Fruit fly (Drosophila melanogaster) whole organism, prepupa: Measurements from ENCODE around the gene Sec22.

Source experiments
- Blimp-1 ChIP-seq: fragments of 200-800 bp; sonication (Bioruptor generic); optimal IDR thresholded peaks from 3 replicates; lab custom pipeline; 2017; ENCODE audit warnings: missing biosample characterization, missing genetic modification characterization, mild to moderate bottlenecking, moderate library complexity, missing genetic modification reagents
- CG10669 ChIP-seq: fragments of 200-800 bp; sonication (Bioruptor generic); optimal IDR thresholded peaks from 3 replicates; lab custom pipeline; 2018; ENCODE audit warnings: missing biosample characterization, mild to moderate bottlenecking, missing genetic modification characterization, moderate library complexity
- CG11294 ChIP-seq: fragments of 200-800 bp; sonication (Bioruptor generic); IDR thresholded peaks from 2 replicates; pipeline ENCODE4 v1.3.6; 2022; ENCODE audit warnings: missing biosample characterization, missing genetic modification characterization
- CG11762 ChIP-seq: fragments of 200-800 bp; sonication (Bioruptor generic); optimal IDR thresholded peaks from 3 replicates; lab custom pipeline; 2016; ENCODE audit warnings: missing biosample characterization, missing genetic modification characterization; ENCODE audit not compliant: insufficient read depth
- CG15336 ChIP-seq: fragments of 200-800 bp; sonication (Bioruptor generic); IDR thresholded peaks from 2 replicates; pipeline ENCODE4 v1.3.6; 2022; ENCODE audit warnings: missing biosample characterization, missing genetic modification characterization
- CG1621 ChIP-seq: fragments of 200-800 bp; sonication (Bioruptor generic); optimal IDR thresholded peaks from 3 replicates; lab custom pipeline; 2018; ENCODE audit warnings: missing biosample characterization, mild to moderate bottlenecking, missing genetic modification characterization
- CG16779 ChIP-seq: fragments of 200-800 bp; sonication (Bioruptor generic); optimal IDR thresholded peaks from 3 replicates; lab custom pipeline; 2017; ENCODE audit warnings: missing biosample characterization, mild to moderate bottlenecking, missing genetic modification characterization
- CG3032 ChIP-seq: fragments of 200-800 bp; optimal IDR thresholded peaks from 2 replicates; lab custom pipeline; 2019; ENCODE audit warnings: missing biosample characterization, mild to moderate bottlenecking, missing genetic modification characterization, moderate library complexity
- CG31627 ChIP-seq: fragments of 200-800 bp; sonication (Bioruptor generic); optimal IDR thresholded peaks from 3 replicates; lab custom pipeline; 2016; ENCODE audit warnings: missing biosample characterization, missing genetic modification characterization
- CG32006 ChIP-seq: fragments of 200-800 bp; sonication (Bioruptor generic); optimal IDR thresholded peaks from 3 replicates; lab custom pipeline; 2017; ENCODE audit warnings: missing biosample characterization, mild to moderate bottlenecking, missing genetic modification characterization
- CG3919 ChIP-seq: fragments of 200-800 bp; sonication (Bioruptor generic); optimal IDR thresholded peaks from 3 replicates; lab custom pipeline; 2016; ENCODE audit warnings: missing biosample characterization, missing genetic modification characterization
- CG6163 ChIP-seq: fragments of 200-800 bp; sonication (Bioruptor generic); IDR thresholded peaks from 3 replicates; pipeline ENCODE4 v1.3.6; 2022; ENCODE audit warnings: missing biosample characterization, missing genetic modification characterization
- CG6276 ChIP-seq: fragments of 200-800 bp; sonication (Bioruptor generic); optimal IDR thresholded peaks from 2 replicates; lab custom pipeline; 2017; ENCODE audit warnings: missing biosample characterization, mild to moderate bottlenecking, missing genetic modification characterization
- CG6792 ChIP-seq: fragments of 200-800 bp; sonication (Bioruptor generic); optimal IDR thresholded peaks from 3 replicates; lab custom pipeline; 2016; ENCODE audit warnings: missing biosample characterization, missing genetic modification characterization
- CG6808 ChIP-seq: fragments of 200-800 bp; sonication (Bioruptor generic); optimal IDR thresholded peaks from 3 replicates; lab custom pipeline; 2017; ENCODE audit warnings: missing biosample characterization, missing genetic modification characterization, mild to moderate bottlenecking, moderate library complexity, missing genetic modification reagents
- CG6854 ChIP-seq: fragments of 200-800 bp; sonication (Bioruptor generic); optimal IDR thresholded peaks from 2 replicates; lab custom pipeline; 2017; ENCODE audit warnings: missing biosample characterization, mild to moderate bottlenecking, missing genetic modification characterization
- CG8119 ChIP-seq: fragments of 200-800 bp; sonication (Bioruptor generic); IDR thresholded peaks from 3 replicates; pipeline ENCODE4 v1.3.6; 2022; ENCODE audit warnings: missing biosample characterization, missing genetic modification characterization
- CG8319 ChIP-seq: fragments of 200-800 bp; sonication (Bioruptor generic); optimal IDR thresholded peaks from 3 replicates; lab custom pipeline; 2016; ENCODE audit warnings: missing biosample characterization, missing genetic modification characterization
- CG8632 ChIP-seq: fragments of 200-800 bp; sonication (Bioruptor generic); optimal IDR thresholded peaks from 3 replicates; lab custom pipeline; 2016; ENCODE audit warnings: missing biosample characterization, missing genetic modification characterization
- CG9139 ChIP-seq: fragments of 200-800 bp; sonication (Bioruptor generic); optimal IDR thresholded peaks from 3 replicates; lab custom pipeline; 2017; ENCODE audit warnings: missing biosample characterization, mild to moderate bottlenecking, missing genetic modification characterization
- Eip75B ChIP-seq: fragments of 200-800 bp; sonication (Bioruptor generic); optimal IDR thresholded peaks from 3 replicates; lab custom pipeline; 2016; ENCODE audit warnings: missing biosample characterization, missing genetic modification characterization
- Eip78C ChIP-seq: fragments of 200-800 bp; sonication (Bioruptor generic); peaks from one replicate; lab custom pipeline; 2016; ENCODE audit warnings: missing biosample characterization, missing genetic modification characterization
- Ets96B ChIP-seq: fragments of 200-800 bp; optimal IDR thresholded peaks from 2 replicates; lab custom pipeline; 2019; ENCODE audit warnings: missing biosample characterization, mild to moderate bottlenecking, missing genetic modification characterization, moderate library complexity
- Gug ChIP-seq: fragments of 200-800 bp; sonication (Bioruptor generic); IDR thresholded peaks from 2 replicates; pipeline ENCODE4 v1.3.6; 2022; ENCODE audit warnings: missing biosample characterization, missing genetic modification characterization
- Hr38 ChIP-seq: sonication (Bioruptor generic); optimal IDR thresholded peaks from 2 replicates; lab custom pipeline; 2016; ENCODE audit warnings: missing biosample characterization, missing genetic modification characterization
- Hr39 ChIP-seq: fragments of 200-800 bp; sonication (Bioruptor generic); optimal IDR thresholded peaks from 2 replicates; lab custom pipeline; 2016; ENCODE audit warnings: missing biosample characterization, missing genetic modification characterization
- Hr4 ChIP-seq: fragments of 200-800 bp; sonication (Bioruptor generic); optimal IDR thresholded peaks from 3 replicates; lab custom pipeline; 2016; ENCODE audit warnings: missing biosample characterization, missing genetic modification characterization
- Lpt ChIP-seq: fragments of 200-800 bp; sonication (Bioruptor generic); optimal IDR thresholded peaks from 3 replicates; lab custom pipeline; 2016; ENCODE audit warnings: missing biosample characterization, missing genetic modification characterization
- Met ChIP-seq: fragments of 200-800 bp; sonication (Bioruptor generic); optimal IDR thresholded peaks from 3 replicates; lab custom pipeline; 2016; ENCODE audit warnings: missing biosample characterization, missing genetic modification characterization
- Smox ChIP-seq: fragments of 200-800 bp; sonication (Bioruptor generic); optimal IDR thresholded peaks from 3 replicates; lab custom pipeline; 2016; ENCODE audit warnings: missing biosample characterization, missing genetic modification characterization
- Sox102F ChIP-seq: fragments of 200-800 bp; sonication (Bioruptor generic); optimal IDR thresholded peaks from 2 replicates; lab custom pipeline; 2016; ENCODE audit warnings: missing biosample characterization, mild to moderate bottlenecking, missing genetic modification characterization
- Sox14 ChIP-seq: fragments of 200-800 bp; sonication (Bioruptor generic); optimal IDR thresholded peaks from 3 replicates; lab custom pipeline; 2016; ENCODE audit warnings: missing biosample characterization, missing genetic modification characterization
- Sox15 ChIP-seq: fragments of 200-800 bp; sonication (Bioruptor generic); optimal IDR thresholded peaks from 3 replicates; lab custom pipeline; 2016; ENCODE audit warnings: missing biosample characterization, missing genetic modification characterization
- acj6 ChIP-seq: fragments of 200-800 bp; sonication (Bioruptor generic); optimal IDR thresholded peaks from 3 replicates; lab custom pipeline; 2016; ENCODE audit warnings: missing biosample characterization, missing genetic modification characterization
- cyc ChIP-seq: fragments of 200-800 bp; sonication (Bioruptor generic); optimal IDR thresholded peaks from 3 replicates; lab custom pipeline; 2016; ENCODE audit warnings: missing biosample characterization, missing genetic modification characterization
- esn ChIP-seq: fragments of 200-800 bp; sonication (Bioruptor generic); optimal IDR thresholded peaks from 2 replicates; lab custom pipeline; 2016; ENCODE audit warnings: missing biosample characterization, mild to moderate bottlenecking, missing genetic modification characterization, moderate library complexity
- lz ChIP-seq: fragments of 200-800 bp; sonication (Bioruptor generic); optimal IDR thresholded peaks from 3 replicates; lab custom pipeline; 2016; ENCODE audit warnings: missing biosample characterization, missing genetic modification characterization
- net ChIP-seq: fragments of 200-800 bp; sonication (Bioruptor generic); optimal IDR thresholded peaks from 3 replicates; lab custom pipeline; 2016; ENCODE audit warnings: missing biosample characterization, missing genetic modification characterization
- pdm3 ChIP-seq: fragments of 200-800 bp; sonication (Bioruptor generic); optimal IDR thresholded peaks from 3 replicates; lab custom pipeline; 2016; ENCODE audit warnings: missing biosample characterization, missing genetic modification characterization
- salr ChIP-seq, 2 experiments: fragments of 200-800 bp; sonication (Bioruptor generic); optimal IDR thresholded peaks; 3 replicates each; lab custom pipeline; 2016 to 2018; ENCODE audit warnings: missing biosample characterization in 2 of 2, missing genetic modification characterization in 2 of 2, mild to moderate bottlenecking in 1 of 2
- topi ChIP-seq: fragments of 200-800 bp; sonication (Bioruptor generic); optimal IDR thresholded peaks from 3 replicates; lab custom pipeline; 2016; ENCODE audit warnings: missing biosample characterization, missing genetic modification characterization
- vri ChIP-seq: fragments of 200-800 bp; sonication (Bioruptor generic); optimal IDR thresholded peaks from 3 replicates; lab custom pipeline; 2016; ENCODE audit warnings: missing biosample characterization, mild to moderate bottlenecking, missing genetic modification characterization

Gene Sec22

DNA sequence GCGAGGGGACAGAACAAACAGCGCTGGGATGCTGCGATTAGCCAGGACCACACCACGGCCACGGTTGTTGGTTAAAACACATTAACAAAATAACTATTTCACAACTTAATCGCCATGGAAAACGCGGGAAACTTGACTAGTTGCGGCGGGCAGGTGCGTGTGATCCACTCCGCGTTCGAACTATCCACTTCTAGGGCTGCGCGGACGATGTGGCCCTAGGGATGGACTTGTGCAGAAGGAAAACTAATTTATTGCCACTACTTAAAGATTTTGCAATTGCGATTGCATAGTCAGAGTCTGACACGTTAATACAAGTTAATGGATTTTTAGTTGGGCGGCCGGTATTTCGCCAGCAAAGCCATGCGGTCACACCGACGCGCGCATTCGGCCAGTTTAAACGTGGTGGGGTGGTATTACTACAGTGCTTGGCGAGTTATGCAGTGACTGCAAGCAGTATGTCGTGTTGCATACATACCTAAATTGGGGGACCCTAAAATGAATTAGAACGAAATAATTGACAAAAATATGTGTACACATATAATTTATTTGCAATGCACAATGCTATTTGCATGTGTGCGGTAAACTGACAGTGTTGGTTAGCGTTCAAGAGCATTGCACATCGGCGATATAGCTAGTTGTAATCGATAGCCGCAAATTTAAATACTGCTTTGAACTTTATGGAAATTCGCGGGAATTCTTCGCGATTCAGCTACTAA lies 4.6 kb upstream of the Sec22 start, which contains the start of gene Rbf (continued):
- no peak for TF ChIP-seq CG11294 (GFP tag; lab: Robert Waterston, UW)
- no peak for TF ChIP-seq Lpt (GFP tag; lab: Kevin White, UChicago)
- no peak for TF ChIP-seq Ets96B (tag; lab: Kevin White, UChicago)
- no peak for TF ChIP-seq lz (GFP tag; lab: Kevin White, UChicago)
- no peak for TF ChIP-seq Hr38
- no peak for TF ChIP-seq Eip75B (GFP tag; lab: Kevin White, UChicago)
- no peak for TF ChIP-seq pdm3 (GFP tag; lab: Kevin White, UChicago)
- TF ChIP-seq CG3032 (tag; lab: Kevin White, UChicago) = no peak
- no peak for TF ChIP-seq Sox15 (GFP tag; lab: Kevin White, UChicago)
- TF ChIP-seq CG6276 (GFP tag; lab: Kevin White, UChicago) = no peak
- TF ChIP-seq CG6854 (GFP tag; lab: Kevin White, UChicago) = no peak
- TF ChIP-seq CG6163 (GFP tag; lab: Robert Waterston, UW) = no peak
- peak; percentile 13 for TF ChIP-seq CG3919 (GFP tag; lab: Kevin White, UChicago)
- peak; percentile 18 for TF ChIP-seq topi
- TF ChIP-seq Blimp-1 (GFP tag; lab: Kevin White, UChicago) = no peak
- TF ChIP-seq Gug (GFP tag; lab: Robert Waterston, UW) = no peak

DNA sequence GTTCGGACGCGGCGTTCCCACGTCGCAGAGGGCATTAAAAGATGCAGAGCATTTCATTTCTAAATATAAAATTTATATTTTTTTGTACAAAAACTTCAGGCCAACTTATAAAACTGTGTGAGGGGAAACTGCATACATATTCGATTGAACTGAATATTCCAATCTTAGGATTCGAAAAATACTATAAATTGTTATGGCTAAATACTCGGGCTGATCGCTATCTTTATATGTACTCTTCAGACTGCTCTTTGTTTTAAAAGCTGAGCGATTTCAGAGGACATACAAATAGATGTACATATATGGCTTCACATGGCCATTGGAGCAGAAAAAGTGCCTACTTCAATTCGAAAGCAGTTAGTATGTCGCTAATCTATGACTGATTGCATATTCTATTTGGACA lies 2.5 kb upstream of the Sec22 start, which contains the start of gene CG13359:
Gene CG13359, minus strand, starts transcription at position 101 of the 400 bp plus-strand sequence.
- TF ChIP-seq Sox14 (GFP tag; lab: Kevin White, UChicago) (no peak), Smox (no peak), Hr4 (no peak), CG16779 (tag; lab: Kevin White, UChicago) (no peak), CG10669 (no peak), CG31627 (GFP tag; lab: Kevin White, UChicago) (no peak), esn (GFP tag; lab: Kevin White, UChicago) (no peak), salr (GFP tag; optimal IDR thresholded peaks at IDR 0.05; lab: Kevin White, UChicago) (no peak), Eip78C (no peak), Gug (GFP tag; lab: Robert Waterston, UW) (no peak), net (GFP tag; lab: Kevin White, UChicago) (no peak), CG3919 (GFP tag; lab: Kevin White, UChicago) (no peak), cyc (no peak), topi (no peak), CG11762 (GFP tag; lab: Kevin White, UChicago) (no peak), vri (GFP tag; lab: Kevin White, UChicago) (no peak), CG9139 (GFP tag; lab: Kevin White, UChicago) (no peak), CG8632 (GFP tag; lab: Kevin White, UChicago) (no peak), pdm3 (GFP tag; lab: Kevin White, UChicago) (no peak), CG6792 (GFP tag; lab: Kevin White, UChicago) (no peak)

DNA sequence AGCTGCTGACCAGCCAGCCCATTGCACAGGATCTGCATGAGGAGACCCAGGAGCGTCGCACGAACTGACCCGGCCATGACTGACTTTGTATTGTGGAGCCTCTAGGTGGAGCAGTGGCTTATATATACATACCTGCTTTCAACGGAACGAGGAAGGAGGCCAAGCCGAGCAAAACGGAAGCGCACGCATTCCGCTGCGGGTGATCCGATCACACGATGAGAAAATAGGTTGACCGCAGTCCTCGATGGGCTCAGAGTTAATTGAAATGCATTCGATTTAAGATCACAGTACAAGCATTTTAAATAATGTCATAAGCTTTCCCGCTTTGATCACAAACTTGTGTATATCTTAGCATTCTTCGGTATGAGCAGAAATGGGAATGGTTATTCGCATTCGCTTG lies 1.1 kb upstream of the Sec22 start, which contains the start of gene CG13358:
Gene CG13358, minus strand, starts transcription at position 101 of the 400 bp plus-strand sequence.
- TF ChIP-seq Eip75B (GFP tag; lab: Kevin White, UChicago) (no peak), Hr39 (GFP tag; lab: Kevin White, UChicago) (no peak), CG8319 (no peak), Sox14 (GFP tag; lab: Kevin White, UChicago) (no peak), Ets96B (tag; lab: Kevin White, UChicago) (no peak), topi (no peak), Hr4 (no peak), lz (GFP tag; lab: Kevin White, UChicago) (no peak), CG6854 (GFP tag; lab: Kevin White, UChicago) (no peak), Sox102F (GFP tag; lab: Kevin White, UChicago) (no peak), CG15336 (GFP tag; lab: Robert Waterston, UW) (no peak), acj6 (GFP tag; lab: Kevin White, UChicago) (no peak), esn (GFP tag; lab: Kevin White, UChicago) (no peak), Gug (GFP tag; lab: Robert Waterston, UW) (no peak), CG10669 (no peak), CG6808 (no peak), Eip78C (peak; percentile 19), pdm3 (GFP tag; lab: Kevin White, UChicago) (no peak), CG11762 (GFP tag; lab: Kevin White, UChicago) (no peak), CG32006 (GFP tag; lab: Kevin White, UChicago) (peak; percentile 26), Met (GFP tag; lab: Kevin White, UChicago) (no peak), CG8119 (GFP tag; lab: Robert Waterston, UW) (0 out of 3 replicates have a peak, but pooled peaks have one; percentile 14), Hr38 (no peak), CG1621 (tag; lab: Kevin White, UChicago) (no peak)
